Fruit fly (Drosophila melanogaster) whole organism, embryonic: Measurements from ENCODE around the gene Cln7.

Experiments
- B-H2 ChIP-seq: fragments of 200-800 bp; sonication (Bioruptor generic); optimal IDR thresholded peaks from 2 replicates; lab custom pipeline; 2018; ENCODE audit warnings: missing biosample characterization, mild to moderate bottlenecking, missing genetic modification characterization
- CG11093 ChIP-seq: fragments of 200-800 bp; sonication (Bioruptor generic); IDR thresholded peaks from 3 replicates; pipeline ENCODE4 v1.3.6; 2022; ENCODE audit warnings: missing biosample characterization, missing genetic modification characterization
- CG12219 ChIP-seq: fragments of 200-800 bp; sonication (Bioruptor generic); optimal IDR thresholded peaks from 3 replicates; lab custom pipeline; 2018; ENCODE audit warnings: missing biosample characterization, mild to moderate bottlenecking, missing genetic modification characterization
- CG1233 ChIP-seq: fragments of 200-800 bp; sonication (Bioruptor generic); optimal IDR thresholded peaks from 4 replicates; lab custom pipeline; 2018; ENCODE audit warnings: missing biosample characterization, mild to moderate bottlenecking, missing genetic modification characterization
- CG14667 ChIP-seq: fragments of 200-800 bp; sonication (Bioruptor generic); IDR thresholded peaks from 2 replicates; pipeline ENCODE4 v1.3.6; 2022; ENCODE audit warnings: missing biosample characterization, missing genetic modification characterization
- CG14710 ChIP-seq: fragments of 200-800 bp; sonication (Bioruptor generic); optimal IDR thresholded peaks from 3 replicates; lab custom pipeline; 2019; ENCODE audit warnings: missing biosample characterization, mild to moderate bottlenecking, missing genetic modification characterization, moderate library complexity
- CG1529 ChIP-seq: fragments of 200-800 bp; sonication (Bioruptor generic); optimal IDR thresholded peaks from 3 replicates; lab custom pipeline; 2018; ENCODE audit warnings: missing biosample characterization, missing genetic modification characterization
- CG15514 ChIP-seq: fragments of 200-800 bp; sonication (Bioruptor generic); optimal IDR thresholded peaks from 3 replicates; lab custom pipeline; 2017; ENCODE audit warnings: missing biosample characterization, missing genetic modification characterization, mild to moderate bottlenecking, moderate library complexity, missing genetic modification reagents
- CG15601 ChIP-seq: fragments of 200-800 bp; sonication (Bioruptor generic); optimal IDR thresholded peaks from 3 replicates; lab custom pipeline; 2019; ENCODE audit warnings: missing biosample characterization, mild to moderate bottlenecking, missing genetic modification characterization, moderate library complexity
- CG17361 ChIP-seq: fragments of 200-800 bp; sonication (Bioruptor generic); IDR thresholded peaks from 3 replicates; pipeline ENCODE4 v1.3.6; 2022; ENCODE audit warnings: missing biosample characterization, missing genetic modification characterization
- CG34422 ChIP-seq: fragments of 200-800 bp; sonication (Bioruptor generic); IDR thresholded peaks from 3 replicates; pipeline ENCODE4 v1.3.6; 2022; ENCODE audit warnings: missing biosample characterization, missing genetic modification characterization
- CG3995 ChIP-seq: fragments of 200-800 bp; sonication (Bioruptor generic); optimal IDR thresholded peaks from 3 replicates; lab custom pipeline; 2016; ENCODE audit warnings: missing biosample characterization, missing genetic modification characterization
- CG4424 ChIP-seq: fragments of 200-800 bp; sonication (Bioruptor generic); optimal IDR thresholded peaks from 3 replicates; lab custom pipeline; 2016; ENCODE audit warnings: missing biosample characterization, missing genetic modification characterization
- CG4617 ChIP-seq: fragments of 200-800 bp; sonication (Bioruptor generic); optimal IDR thresholded peaks from 3 replicates; lab custom pipeline; 2016; ENCODE audit warnings: missing biosample characterization, missing genetic modification characterization, borderline replicate concordance
- CG6813 ChIP-seq: fragments of 200-800 bp; sonication (Bioruptor generic); optimal IDR thresholded peaks from 2 replicates; lab custom pipeline; 2017; ENCODE audit warnings: missing biosample characterization, missing genetic modification characterization, mild to moderate bottlenecking, moderate library complexity, missing genetic modification reagents
- CG8089 ChIP-seq: fragments of 200-800 bp; sonication (Bioruptor generic); optimal IDR thresholded peaks from 3 replicates; lab custom pipeline; 2016; ENCODE audit warnings: missing biosample characterization, missing genetic modification characterization
- CG8290 ChIP-seq, 3 experiments: fragments of 200-800 bp; sonication (Bioruptor generic); optimal IDR thresholded peaks; 2 replicates each; lab custom pipeline; 2016 to 2019; ENCODE audit warnings: missing biosample characterization in 3 of 3, missing genetic modification characterization in 3 of 3, mild to moderate bottlenecking in 2 of 3, moderate library complexity in 1 of 3
- CG8359 ChIP-seq: fragments of 200-800 bp; sonication (Bioruptor generic); optimal IDR thresholded peaks from 2 replicates; lab custom pipeline; 2017; ENCODE audit warnings: missing biosample characterization, mild to moderate bottlenecking, missing genetic modification characterization, borderline replicate concordance
- CG9876 ChIP-seq: fragments of 200-800 bp; sonication (Bioruptor generic); optimal IDR thresholded peaks from 2 replicates; lab custom pipeline; 2016; ENCODE audit warnings: missing biosample characterization, missing genetic modification characterization
- Camta ChIP-seq: fragments of 200-800 bp; sonication (Bioruptor generic); optimal IDR thresholded peaks from 2 replicates; lab custom pipeline; 2016; ENCODE audit warnings: missing biosample characterization, missing genetic modification characterization
- Dek ChIP-seq: fragments of 200-800 bp; sonication (Bioruptor generic); optimal IDR thresholded peaks from 3 replicates; lab custom pipeline; 2019; ENCODE audit warnings: missing biosample characterization, mild to moderate bottlenecking, missing genetic modification characterization, moderate library complexity
- Drgx ChIP-seq: fragments of 200-800 bp; sonication (Bioruptor generic); IDR thresholded peaks from 2 replicates; pipeline ENCODE4 v1.3.6; 2022; ENCODE audit warnings: missing biosample characterization, missing genetic modification characterization
- Fer1 ChIP-seq: fragments of 200-800 bp; sonication (Bioruptor generic); optimal IDR thresholded peaks from 2 replicates; lab custom pipeline; 2017; ENCODE audit warnings: missing biosample characterization, mild to moderate bottlenecking, missing genetic modification characterization
- Gug ChIP-seq: fragments of 200-800 bp; sonication (Bioruptor generic); IDR thresholded peaks from 4 replicates; pipeline ENCODE4 v1.3.6; 2022; ENCODE audit warnings: missing biosample characterization, missing genetic modification characterization
- HmgD ChIP-seq: fragments of 200-800 bp; sonication (Bioruptor generic); optimal IDR thresholded peaks from 3 replicates; lab custom pipeline; 2016; ENCODE audit warnings: missing biosample characterization, missing genetic modification characterization
- PHDP ChIP-seq: fragments of 200-800 bp; sonication (Bioruptor generic); optimal IDR thresholded peaks from 3 replicates; lab custom pipeline; 2018; ENCODE audit warnings: missing biosample characterization, mild to moderate bottlenecking, missing genetic modification characterization, moderate library complexity
- Ravus ChIP-seq: fragments of 200-800 bp; sonication (Bioruptor generic); IDR thresholded peaks from 2 replicates; pipeline ENCODE4 v1.3.6; 2022; ENCODE audit warnings: missing biosample characterization, missing genetic modification characterization
- Sin3A ChIP-seq: fragments of >200 bp; optimal IDR thresholded peaks from 2 replicates; lab custom pipeline; 2018
- Six4 ChIP-seq: fragments of 200-800 bp; sonication (Bioruptor generic); optimal IDR thresholded peaks from 2 replicates; lab custom pipeline; 2016; ENCODE audit warnings: missing biosample characterization, missing genetic modification characterization
- Spps ChIP-seq: fragments of 200-800 bp; sonication (Bioruptor generic); optimal IDR thresholded peaks from 2 replicates; lab custom pipeline; 2018; ENCODE audit warnings: missing biosample characterization, mild to moderate bottlenecking, missing genetic modification characterization
- az2 ChIP-seq: fragments of 200-800 bp; sonication (Bioruptor generic); optimal IDR thresholded peaks from 3 replicates; lab custom pipeline; 2016; ENCODE audit warnings: missing biosample characterization, missing genetic modification characterization
- bsh ChIP-seq, 2 experiments: fragments of 200-800 bp; sonication (Bioruptor generic); optimal IDR thresholded peaks; 2 replicates each; lab custom pipeline; 2017 to 2018; ENCODE audit warnings: mild to moderate bottlenecking in 2 of 2, missing biosample characterization in 2 of 2, missing genetic modification characterization in 2 of 2, moderate library complexity in 1 of 2
- cad ChIP-seq: fragments of >200 bp; optimal IDR thresholded peaks from 2 replicates; lab custom pipeline; 2017; ENCODE audit warnings: missing biosample characterization, missing genetic modification characterization
- ci ChIP-seq: fragments of 200-800 bp; sonication (Bioruptor generic); IDR thresholded peaks from 3 replicates; pipeline ENCODE4 v1.3.6; 2022; ENCODE audit warnings: missing biosample characterization, missing genetic modification characterization
- cwo ChIP-seq: fragments of 200-800 bp; sonication (Bioruptor generic); optimal IDR thresholded peaks from 3 replicates; lab custom pipeline; 2017; ENCODE audit warnings: missing biosample characterization, missing genetic modification characterization, mild to moderate bottlenecking, moderate library complexity, missing genetic modification reagents
- danr ChIP-seq: fragments of 200-800 bp; sonication (Bioruptor generic); IDR thresholded peaks from 2 replicates; pipeline ENCODE4 v1.3.6; 2022; ENCODE audit warnings: missing biosample characterization, missing genetic modification characterization
- dati ChIP-seq: fragments of 200-800 bp; sonication (Bioruptor generic); IDR thresholded peaks from 2 replicates; pipeline ENCODE4 v1.3.6; 2022; ENCODE audit warnings: missing biosample characterization, missing genetic modification characterization
- disco-r ChIP-seq: fragments of 200-800 bp; sonication (Bioruptor generic); optimal IDR thresholded peaks from 2 replicates; lab custom pipeline; 2016; ENCODE audit warnings: missing biosample characterization, missing genetic modification characterization
- ewg ChIP-seq: fragments of 200-800 bp; sonication (Bioruptor generic); optimal IDR thresholded peaks from 3 replicates; lab custom pipeline; 2017; ENCODE audit warnings: mild to moderate bottlenecking, missing biosample characterization, missing genetic modification reagents, missing genetic modification characterization
- eyg ChIP-seq: fragments of 200-800 bp; sonication (Bioruptor generic); optimal IDR thresholded peaks from 3 replicates; lab custom pipeline; 2016; ENCODE audit warnings: missing biosample characterization, missing genetic modification characterization
- fu2 ChIP-seq: fragments of 200-800 bp; sonication (Bioruptor generic); optimal IDR thresholded peaks from 2 replicates; lab custom pipeline; 2016; ENCODE audit warnings: missing biosample characterization, missing genetic modification characterization
- hkb ChIP-seq, 2 experiments: fragments of 200-800 bp in 1 of 2; fragments of >200 bp in 1 of 2; sonication (Bioruptor generic) in 1 of 2; IDR thresholded peaks in 1 of 2; optimal IDR thresholded peaks in 1 of 2; 2 replicates each; pipeline versions ENCODE4 v1.3.6 to Lab custom; 2017 to 2022; ENCODE audit warnings: missing biosample characterization in 1 of 2, missing genetic modification characterization in 1 of 2
- nerfin-1 ChIP-seq: fragments of 200-800 bp; sonication (Bioruptor generic); optimal IDR thresholded peaks from 3 replicates; lab custom pipeline; 2019; ENCODE audit warnings: missing biosample characterization, mild to moderate bottlenecking, missing genetic modification characterization, moderate library complexity
- nerfin-2 ChIP-seq: fragments of 200-800 bp; sonication (Bioruptor generic); IDR thresholded peaks from 2 replicates; pipeline ENCODE4 v1.3.6; 2022; ENCODE audit warnings: missing biosample characterization, missing genetic modification characterization; ENCODE audit not compliant: partially characterized antibody
- pho ChIP-seq: fragments of 200-800 bp; sonication (Bioruptor generic); optimal IDR thresholded peaks from 2 replicates; lab custom pipeline; 2016; ENCODE audit warnings: missing biosample characterization, missing genetic modification characterization
- pnt ChIP-seq: fragments of 200-800 bp; sonication (Bioruptor generic); optimal IDR thresholded peaks from 3 replicates; lab custom pipeline; 2016; ENCODE audit warnings: missing biosample characterization, missing genetic modification characterization
- ranshi ChIP-seq: fragments of 200-800 bp; sonication (Bioruptor generic); IDR thresholded peaks from 2 replicates; pipeline ENCODE4 v1.3.6; 2022; ENCODE audit warnings: missing biosample characterization, missing genetic modification characterization
- zf30C ChIP-seq: fragments of 200-800 bp; sonication (Bioruptor generic); optimal IDR thresholded peaks from 3 replicates; lab custom pipeline; 2018; ENCODE audit warnings: missing biosample characterization, mild to moderate bottlenecking, missing genetic modification characterization

The Cln7 gene

DNA sequence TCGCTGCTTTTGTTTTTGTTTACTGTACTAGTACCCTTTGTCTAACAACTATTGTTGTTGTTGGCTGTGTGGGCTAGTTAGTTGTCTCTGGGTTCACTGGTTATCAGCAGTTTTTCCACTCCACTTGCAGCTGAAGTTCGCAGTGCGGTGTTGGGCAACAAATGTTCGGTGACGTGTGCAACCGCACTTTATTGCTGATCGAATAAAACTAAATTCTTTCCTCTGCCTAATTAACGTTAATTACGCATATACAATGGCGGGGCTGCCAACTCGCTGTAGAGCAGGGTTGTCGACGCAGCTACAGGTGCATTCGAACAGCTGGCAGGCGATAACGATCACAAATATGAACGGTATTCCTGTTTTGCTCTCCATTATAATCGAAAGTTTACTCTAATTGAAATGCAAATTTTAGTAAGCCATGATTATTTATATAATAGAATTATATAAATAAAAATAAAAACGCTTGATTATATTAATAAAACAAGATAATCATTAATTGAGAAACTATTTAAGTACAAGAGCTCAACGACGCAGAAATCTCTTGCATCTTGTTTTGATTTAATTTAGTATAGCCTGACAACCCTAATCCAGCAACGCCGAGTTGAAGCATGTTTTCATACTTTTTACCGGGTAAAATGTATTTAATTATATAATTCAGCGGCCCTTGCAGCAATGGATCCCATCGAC is 16.3 kb downstream of the Cln7 start, which contains the start of the genes mrva, CG42307 and mus312 (continued):
- TF ChIP-seq Gug (GFP tag; lab: Robert Waterston, UW) (0 out of 4 replicates have a peak, but pooled peaks have one; percentile 23), B-H2 (GFP tag; lab: Kevin White, UChicago) (peak; percentile 97), pnt (GFP tag; lab: Kevin White, UChicago) (peak; percentile 18), danr (GFP tag; lab: Robert Waterston, UW) (peak; percentile 70; the same call in 1 of the 2 replicates), cad (GFP tag; lab: Kevin White, UChicago) (no peak), pho (GFP tag; lab: Kevin White, UChicago) (no peak), Drgx (GFP tag; lab: Robert Waterston, UW) (peak; percentile 78), dati (GFP tag; lab: Robert Waterston, UW) (no peak), CG11093 (peak; percentile 46; the same call in 2 of the 3 replicates), bsh (GFP tag; optimal IDR thresholded peaks at IDR 0.05; lab: Kevin White, UChicago) (peak in 1 of 2 experiments; percentile 92), CG12219 (GFP tag; lab: Kevin White, UChicago) (peak; percentile 32), eyg (GFP tag; lab: Kevin White, UChicago) (no peak), CG15514 (GFP tag; lab: Kevin White, UChicago) (peak; percentile 80), CG6813 (GFP tag; lab: Kevin White, UChicago) (peak; percentile 85), Six4 (GFP tag; lab: Kevin White, UChicago) (peak; percentile 77), PHDP (tag; lab: Kevin White, UChicago) (peak; percentile 94), CG14710 (peak; percentile 95), CG8089 (GFP tag; lab: Kevin White, UChicago) (peak; percentile 35), CG4617 (GFP tag; lab: Kevin White, UChicago) (peak; percentile 87), CG8359 (peak; percentile 62), CG9876 (GFP tag; lab: Kevin White, UChicago) (peak; percentile 5), cwo (peak; percentile 78), disco-r (no peak), CG15601 (tag; lab: Kevin White, UChicago) (peak; percentile 93), HmgD (GFP tag; lab: Kevin White, UChicago) (no peak), CG17361 (peak; percentile 96), Fer1 (GFP tag; lab: Kevin White, UChicago) (peak; percentile 89), ci (GFP tag; lab: Robert Waterston, UW) (peak; percentile 70; the same call in 2 of the 3 replicates), CG14667 (GFP tag; lab: Robert Waterston, UW) (peak; percentile 85), az2 (peak; percentile 88), Camta (GFP tag; lab: Kevin White, UChicago) (peak; percentile 50), hkb (optimal IDR thresholded peaks at IDR 0.05; lab: Kevin White, UChicago) (no peak), hkb (GFP tag; IDR thresholded peaks at IDR 0.05; lab: Robert Waterston, UW) (peak; percentile 63; the same call in 1 of the 2 replicates), CG8290 (GFP tag; optimal IDR thresholded peaks at IDR 0.05; lab: Kevin White, UChicago) (peak; percentile 66), CG8290 (tag; optimal IDR thresholded peaks at IDR 0.05; lab: Kevin White, UChicago) (no peak), Spps (tag; lab: Kevin White, UChicago) (peak; percentile 72), Sin3A (lab: Kevin White, UChicago) (peak; percentile 43), CG1529 (GFP tag; lab: Kevin White, UChicago) (no peak), zf30C (peak; percentile 42), CG1233 (GFP tag; lab: Kevin White, UChicago) (peak; percentile 57), Ravus (peak; percentile 38; the same call in 1 of the 2 replicates), CG34422 (peak; percentile 86), nerfin-2 (GFP tag; lab: Robert Waterston, UW) (no peak), ewg (GFP tag; lab: Kevin White, UChicago) (peak; percentile 77), ranshi (peak; percentile 77; the same call in 1 of the 2 replicates), nerfin-1 (tag; lab: Kevin White, UChicago) (peak; percentile 81), fu2 (peak; percentile 39), CG3995 (GFP tag; lab: Kevin White, UChicago) (no peak), Dek (peak; percentile 91), CG4424 (GFP tag; lab: Kevin White, UChicago) (peak; percentile 80)
